ENCODE assay signal across 5 worm cellular contexts in the genomic region with DNA sequence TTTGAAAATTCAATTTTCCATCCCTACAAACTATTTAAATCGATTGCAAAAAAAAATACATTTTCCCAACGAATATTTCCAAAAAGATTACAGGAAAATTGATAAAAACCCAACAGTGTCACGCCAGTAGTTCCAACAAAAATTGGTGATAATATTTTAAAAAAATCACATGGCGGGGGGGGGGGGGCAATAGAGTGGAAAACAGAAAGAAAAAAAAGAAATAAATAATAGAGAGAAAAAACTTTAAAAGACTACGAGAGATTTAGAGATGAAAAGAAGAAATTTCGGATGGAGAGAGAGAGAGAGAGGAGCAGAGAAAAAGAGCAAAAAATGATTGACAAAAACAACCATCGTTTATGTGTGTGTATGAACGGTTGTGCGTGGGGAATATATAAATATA.
TF ChIP-seq lines count a peak whose summit lies in the region.

No protein-coding gene starts in this region.

TF ChIP-seq in whole organism, L1 larva, 84 proteins besides CTCF, POLR2A, EP300 and RAD21:
- TF ChIP-seq nhr-47 (tag; optimal IDR thresholded peaks at IDR 0.05; lab: Kevin White, UChicago) (no peak), lin-35 (GFP tag; optimal IDR thresholded peaks at IDR 0.05; lab: Kevin White, UChicago) (peak in 1 of 2 experiments; percentile 2), dpl-1 (GFP tag; optimal IDR thresholded peaks at IDR 0.05; lab: Kevin White, UChicago) (no peak), efl-3 (GFP tag; optimal IDR thresholded peaks at IDR 0.05; lab: Kevin White, UChicago) (no peak), elt-2 (tag; optimal IDR thresholded peaks at IDR 0.05; lab: Kevin White, UChicago) (peak; percentile 51), nhr-19 (GFP tag; conservative IDR thresholded peaks at IDR 0.05; lab: Robert Waterston, UW) (peak; percentile 20; the same call in 1 of the 2 replicates), nhr-90 (tag; optimal IDR thresholded peaks at IDR 0.05; lab: Kevin White, UChicago; ENCODE audit: poor library complexity) (peak; percentile 1), snu-23 (GFP tag; optimal IDR thresholded peaks at IDR 0.05; lab: Kevin White, UChicago) (peak; percentile 16), lin-14 (GFP tag; optimal IDR thresholded peaks at IDR 0.05; lab: Kevin White, UChicago) (peak; percentile 38), nhr-71 (tag; optimal IDR thresholded peaks at IDR 0.05; lab: Kevin White, UChicago) (peak; percentile 44), efl-1 (optimal IDR thresholded peaks at IDR 0.05; lab: Kevin White, UChicago) (peak in 1 of 2 experiments; percentile 4), efl-1 (GFP tag; optimal IDR thresholded peaks at IDR 0.05 in 1 of 2; lab: Kevin White, UChicago) (peak in 1 of 2 experiments; percentile 64), mep-1 (tag; optimal IDR thresholded peaks at IDR 0.05; lab: Kevin White, UChicago) (peak; percentile 4)

TF ChIP-seq in whole organism, L2 larva, 48 proteins besides CTCF, POLR2A, EP300 and RAD21:
- TF ChIP-seq unc-55 (GFP tag; optimal IDR thresholded peaks at IDR 0.05; lab: Kevin White, UChicago) (peak; percentile 1), nhr-77 (tag; optimal IDR thresholded peaks at IDR 0.05; lab: Kevin White, UChicago) (no peak), blmp-1 (tag; optimal IDR thresholded peaks at IDR 0.05; lab: Kevin White, UChicago; ENCODE audit: insufficient read depth) (no peak), lsy-2 (tag; optimal IDR thresholded peaks at IDR 0.05; lab: Kevin White, UChicago) (peak in 1 of 2 experiments; percentile 10), C34F6.9 (tag; optimal IDR thresholded peaks at IDR 0.05; lab: Kevin White, UChicago) (peak; percentile 21), alr-1 (tag; optimal IDR thresholded peaks at IDR 0.05; lab: Kevin White, UChicago) (no peak), sma-9 (GFP tag; optimal IDR thresholded peaks at IDR 0.05; lab: Kevin White, UChicago) (peak; percentile 0), sma-9 (tag; optimal IDR thresholded peaks at IDR 0.05; lab: Kevin White, UChicago) (no peak)

TF ChIP-seq in whole organism, L3 larva, 47 proteins besides CTCF, POLR2A, EP300 and RAD21:
- TF ChIP-seq lin-39 (tag; optimal IDR thresholded peaks at IDR 0.05; lab: Kevin White, UChicago) (no peak), elt-2 (tag; optimal IDR thresholded peaks at IDR 0.05; lab: Kevin White, UChicago) (peak; percentile 67), nfya-1 (tag; optimal IDR thresholded peaks at IDR 0.05; lab: Kevin White, UChicago; ENCODE audit: insufficient read depth) (peak; percentile 11), pha-4 (tag; optimal IDR thresholded peaks at IDR 0.05; lab: Kevin White, UChicago) (peak; percentile 32)
TF ChIP-seq in whole organism, L3 larva: peak in this region for 3.

TF ChIP-seq in whole organism, L4 larva, 104 proteins besides CTCF, POLR2A, EP300 and RAD21:
- peak; percentile 22 for TF ChIP-seq mes-2 (tag; optimal IDR thresholded peaks at IDR 0.05; lab: Kevin White, UChicago; ENCODE audit: poor library complexity, severe bottlenecking)
- no peak for TF ChIP-seq T20F7.1 (GFP tag; optimal IDR thresholded peaks at IDR 0.05; lab: Kevin White, UChicago)
- TF ChIP-seq nhr-28 (tag; optimal IDR thresholded peaks at IDR 0.05; lab: Kevin White, UChicago): peak; percentile 26
- no peak for TF ChIP-seq gei-8 (GFP tag; optimal IDR thresholded peaks at IDR 0.05; lab: Kevin White, UChicago)
- TF ChIP-seq mdl-1 (tag; optimal IDR thresholded peaks at IDR 0.05; lab: Kevin White, UChicago): no peak
- TF ChIP-seq set-16 (GFP tag; IDR thresholded peaks at IDR 0.05; lab: Robert Waterston, UW): no peak
- peak; percentile 48 for TF ChIP-seq hlh-11 (tag; optimal IDR thresholded peaks at IDR 0.05; lab: Kevin White, UChicago)
- TF ChIP-seq Y105C5A.15 (GFP tag; IDR thresholded peaks at IDR 0.05; lab: Robert Waterston, UW): no peak
- TF ChIP-seq dve-1 (tag; optimal IDR thresholded peaks at IDR 0.05; lab: Kevin White, UChicago; ENCODE audit: insufficient read depth): peak; percentile 22
- TF ChIP-seq dmd-6 (GFP tag; IDR thresholded peaks at IDR 0.05; lab: Robert Waterston, UW): peak; percentile 35; the same call in 1 of the 2 replicates
- no peak for TF ChIP-seq daf-16 (GFP tag; optimal IDR thresholded peaks at IDR 0.05; lab: Kevin White, UChicago)
- peak; percentile 51 for TF ChIP-seq daf-16 (tag; optimal IDR thresholded peaks at IDR 0.05; lab: Kevin White, UChicago)
- TF ChIP-seq hlh-30 (tag; optimal IDR thresholded peaks at IDR 0.05; lab: Kevin White, UChicago; ENCODE audit: insufficient read depth): peak; percentile 63
- TF ChIP-seq mxl-2 (GFP tag; conservative IDR thresholded peaks at IDR 0.05; lab: Robert Waterston, UW): no peak
- TF ChIP-seq spr-3 (GFP tag; optimal IDR thresholded peaks at IDR 0.05; lab: Kevin White, UChicago): no peak
- no peak for TF ChIP-seq hmg-1.1 (GFP tag; IDR thresholded peaks at IDR 0.05; lab: Robert Waterston, UW)
- peak in 1 of 2 experiments; percentile 19 for TF ChIP-seq lsy-2 (tag; optimal IDR thresholded peaks at IDR 0.05; lab: Kevin White, UChicago)
- no peak for TF ChIP-seq ztf-11 (tag; optimal IDR thresholded peaks at IDR 0.05; lab: Kevin White, UChicago)

TF ChIP-seq in whole organism, young adult, 124 proteins besides CTCF, POLR2A, EP300 and RAD21:
- peak; percentile 58 for TF ChIP-seq nhr-80 (tag; optimal IDR thresholded peaks at IDR 0.05; lab: Kevin White, UChicago)
- TF ChIP-seq egrh-3 (GFP tag; IDR thresholded peaks at IDR 0.05; lab: Robert Waterston, UW): peak; percentile 56
- no peak for TF ChIP-seq F52B5.7 (tag; optimal IDR thresholded peaks at IDR 0.05; lab: Kevin White, UChicago)
- TF ChIP-seq ztf-25 (GFP tag; IDR thresholded peaks at IDR 0.05; lab: Robert Waterston, UW): no peak
- TF ChIP-seq lin-40 (tag; optimal IDR thresholded peaks at IDR 0.05; lab: Kevin White, UChicago): no peak
- TF ChIP-seq cebp-1 (GFP tag; IDR thresholded peaks at IDR 0.05; lab: Robert Waterston, UW): no peak
- peak; percentile 47 for TF ChIP-seq cebp-1 (tag; optimal IDR thresholded peaks at IDR 0.05; lab: Kevin White, UChicago)
- TF ChIP-seq attf-5 (GFP tag; optimal IDR thresholded peaks at IDR 0.05; lab: Kevin White, UChicago): peak; percentile 59
- peak; percentile 38; the same call in 1 of the 2 replicates for TF ChIP-seq hmg-1.2 (GFP tag; IDR thresholded peaks at IDR 0.05; lab: Robert Waterston, UW)
